Fruit fly (Drosophila melanogaster) whole organism, embryonic: ENCODE measurements around the gene cerv.

Experiments used
- Antp ChIP-seq: fragments of 200-800 bp; sonication (Bioruptor generic); optimal IDR thresholded peaks from 3 replicates; lab custom pipeline; 2016; ENCODE audit warnings: missing biosample characterization, missing genetic modification characterization
- BtbVII ChIP-seq: fragments of 200-800 bp; sonication (Bioruptor generic); optimal IDR thresholded peaks from 3 replicates; lab custom pipeline; 2017; ENCODE audit warnings: missing biosample characterization, mild to moderate bottlenecking, missing genetic modification characterization
- CG10274 ChIP-seq: fragments of 200-800 bp; sonication (Bioruptor generic); optimal IDR thresholded peaks from 3 replicates; lab custom pipeline; 2017; ENCODE audit warnings: missing biosample characterization, mild to moderate bottlenecking, missing genetic modification characterization
- CG11247 ChIP-seq: fragments of 200-800 bp; sonication (Bioruptor generic); IDR thresholded peaks from 2 replicates; pipeline ENCODE4 v1.3.6; 2022; ENCODE audit warnings: missing biosample characterization, missing genetic modification characterization
- CG15269 ChIP-seq: fragments of 200-800 bp; sonication (Bioruptor generic); optimal IDR thresholded peaks from 2 replicates; lab custom pipeline; 2018; ENCODE audit warnings: missing biosample characterization, mild to moderate bottlenecking, missing genetic modification characterization, moderate library complexity
- CG15514 ChIP-seq: fragments of 200-800 bp; sonication (Bioruptor generic); optimal IDR thresholded peaks from 3 replicates; lab custom pipeline; 2017; ENCODE audit warnings: missing biosample characterization, missing genetic modification characterization, mild to moderate bottlenecking, moderate library complexity, missing genetic modification reagents
- CG16779 ChIP-seq: fragments of 200-800 bp; sonication (Bioruptor generic); IDR thresholded peaks from 2 replicates; pipeline ENCODE4 v1.3.6; 2022; ENCODE audit warnings: missing biosample characterization, missing genetic modification characterization
- CG17385 ChIP-seq: fragments of 200-800 bp; sonication (Bioruptor generic); optimal IDR thresholded peaks from 3 replicates; lab custom pipeline; 2018; ENCODE audit warnings: missing biosample characterization, mild to moderate bottlenecking, missing genetic modification characterization
- CG17802 ChIP-seq: fragments of 200-800 bp; sonication (Bioruptor generic); optimal IDR thresholded peaks from 2 replicates; lab custom pipeline; 2018; ENCODE audit warnings: missing biosample characterization, mild to moderate bottlenecking, missing genetic modification characterization, moderate library complexity
- CG1792 ChIP-seq: fragments of 200-800 bp; sonication (Bioruptor generic); optimal IDR thresholded peaks from 2 replicates; lab custom pipeline; 2016; ENCODE audit warnings: missing biosample characterization, missing genetic modification characterization
- CG18599 ChIP-seq: fragments of 200-800 bp; sonication (Bioruptor generic); optimal IDR thresholded peaks from 3 replicates; lab custom pipeline; 2017; ENCODE audit warnings: missing biosample characterization, missing genetic modification characterization, mild to moderate bottlenecking, moderate library complexity, missing genetic modification reagents
- CG2129 ChIP-seq: fragments of 200-800 bp; sonication (Bioruptor generic); IDR thresholded peaks from 2 replicates; pipeline ENCODE4 v1.3.6; 2022; ENCODE audit warnings: missing biosample characterization, missing genetic modification characterization; ENCODE audit not compliant: partially characterized antibody
- CG2712 ChIP-seq: fragments of 200-800 bp; optimal IDR thresholded peaks from 3 replicates; lab custom pipeline; 2019; ENCODE audit warnings: missing biosample characterization, mild to moderate bottlenecking, missing genetic modification characterization, moderate library complexity
- CG31224 ChIP-seq: fragments of 200-800 bp; sonication (Bioruptor generic); IDR thresholded peaks from 2 replicates; pipeline ENCODE4 v1.3.6; 2022; ENCODE audit warnings: missing biosample characterization, missing genetic modification characterization
- CG3163 ChIP-seq: fragments of 200-800 bp; sonication (Bioruptor generic); optimal IDR thresholded peaks from 3 replicates; lab custom pipeline; 2016; ENCODE audit warnings: missing biosample characterization, missing genetic modification characterization
- CG3847 ChIP-seq: fragments of 200-800 bp; sonication (Bioruptor generic); IDR thresholded peaks from 2 replicates; pipeline ENCODE4 v1.3.6; 2022; ENCODE audit warnings: missing biosample characterization, missing genetic modification characterization
- CG5953 ChIP-seq: fragments of 200-800 bp; sonication (Bioruptor generic); IDR thresholded peaks from 2 replicates; pipeline ENCODE4 v1.3.6; 2022; ENCODE audit warnings: missing biosample characterization, missing genetic modification characterization
- CG7357 ChIP-seq: fragments of 200-800 bp; sonication (Bioruptor generic); IDR thresholded peaks from 3 replicates; pipeline ENCODE4 v1.3.6; 2022; ENCODE audit warnings: missing biosample characterization, missing genetic modification characterization
- CG8388 ChIP-seq: fragments of 200-800 bp; sonication (Bioruptor generic); optimal IDR thresholded peaks from 2 replicates; lab custom pipeline; 2019; ENCODE audit warnings: missing biosample characterization, mild to moderate bottlenecking, missing genetic modification characterization, moderate library complexity
- CG9215 ChIP-seq: fragments of 200-800 bp; sonication (Bioruptor generic); IDR thresholded peaks from 2 replicates; pipeline ENCODE4 v1.3.6; 2022; ENCODE audit warnings: missing biosample characterization, missing genetic modification characterization
- CG9932 ChIP-seq: fragments of 200-800 bp; sonication (Bioruptor generic); IDR thresholded peaks from 2 replicates; pipeline ENCODE4 v1.3.6; 2022; ENCODE audit warnings: missing biosample characterization, missing genetic modification characterization
- Deaf1 ChIP-seq: fragments of 200-800 bp; optimal IDR thresholded peaks from 3 replicates; lab custom pipeline; 2019; ENCODE audit warnings: missing biosample characterization, mild to moderate bottlenecking, missing genetic modification characterization, moderate library complexity
- Dip2 ChIP-seq: fragments of 200-800 bp; sonication (Bioruptor generic); IDR thresholded peaks from 2 replicates; pipeline ENCODE4 v1.3.6; 2022; ENCODE audit warnings: missing biosample characterization, missing genetic modification characterization
- Ets65A ChIP-seq: fragments of 200-800 bp; sonication (Bioruptor generic); peaks from one replicate; lab custom pipeline; 2016; ENCODE audit warnings: missing biosample characterization, missing genetic modification characterization
- Fer3 ChIP-seq: fragments of 200-800 bp; sonication (Bioruptor generic); optimal IDR thresholded peaks from 2 replicates; lab custom pipeline; 2018; ENCODE audit warnings: missing biosample characterization, mild to moderate bottlenecking, missing genetic modification characterization, moderate library complexity
- Gsc ChIP-seq: fragments of 200-800 bp; sonication (Bioruptor generic); IDR thresholded peaks from 2 replicates; pipeline ENCODE4 v1.3.6; 2022; ENCODE audit warnings: missing biosample characterization, missing genetic modification characterization
- HmgZ ChIP-seq: fragments of 200-800 bp; sonication (Bioruptor generic); optimal IDR thresholded peaks from 2 replicates; lab custom pipeline; 2018; ENCODE audit warnings: missing biosample characterization, mild to moderate bottlenecking, missing genetic modification characterization
- MTF-1 ChIP-seq: fragments of 200-800 bp; sonication (Bioruptor generic); optimal IDR thresholded peaks from 2 replicates; lab custom pipeline; 2018; ENCODE audit warnings: missing biosample characterization, mild to moderate bottlenecking, missing genetic modification characterization, borderline replicate concordance
- NC2β ChIP-seq: fragments of 200-800 bp; sonication (Bioruptor generic); optimal IDR thresholded peaks from 2 replicates; lab custom pipeline; 2016; ENCODE audit warnings: missing biosample characterization, missing genetic modification characterization
- NFAT ChIP-seq: fragments of 200-800 bp; sonication (Bioruptor generic); IDR thresholded peaks from 2 replicates; pipeline ENCODE4 v1.3.6; 2022; ENCODE audit warnings: missing biosample characterization, missing genetic modification characterization
- Ptx1 ChIP-seq: fragments of 200-800 bp; sonication (Bioruptor generic); IDR thresholded peaks from 2 replicates; pipeline ENCODE4 v1.3.6; 2022; ENCODE audit warnings: missing biosample characterization, missing genetic modification characterization
- Ravus ChIP-seq: fragments of 200-800 bp; sonication (Bioruptor generic); IDR thresholded peaks from 2 replicates; pipeline ENCODE4 v1.3.6; 2022; ENCODE audit warnings: missing biosample characterization, missing genetic modification characterization
- Scr ChIP-seq: fragments of 200-800 bp; sonication (Bioruptor generic); IDR thresholded peaks from 2 replicates; pipeline ENCODE4 v1.3.6; 2022; ENCODE audit warnings: missing biosample characterization, missing genetic modification characterization; ENCODE audit not compliant: partially characterized antibody
- Sin3A ChIP-seq: fragments of >200 bp; optimal IDR thresholded peaks from 2 replicates; lab custom pipeline; 2018
- Six4 ChIP-seq: fragments of 200-800 bp; sonication (Bioruptor generic); optimal IDR thresholded peaks from 2 replicates; lab custom pipeline; 2016; ENCODE audit warnings: missing biosample characterization, missing genetic modification characterization
- Stat92E ChIP-seq, 3 experiments: fragments of >200 bp in 2 of 3; fragments of 200-800 bp in 1 of 3; sonication (Bioruptor generic) in 1 of 3; optimal IDR thresholded peaks; 2 replicates each; lab custom pipeline; 2017 to 2019; ENCODE audit warnings: missing biosample characterization in 3 of 3, missing genetic modification characterization in 3 of 3, mild to moderate bottlenecking in 1 of 3, moderate library complexity in 1 of 3
- chif ChIP-seq, 2 experiments: fragments of 200-800 bp; sonication (Bioruptor generic); optimal IDR thresholded peaks; 3 replicates each; lab custom pipeline; 2016; ENCODE audit warnings: missing biosample characterization in 2 of 2, missing genetic modification characterization in 2 of 2
- disco-r ChIP-seq: fragments of 200-800 bp; sonication (Bioruptor generic); optimal IDR thresholded peaks from 2 replicates; lab custom pipeline; 2016; ENCODE audit warnings: missing biosample characterization, missing genetic modification characterization
- dmrt99B ChIP-seq: fragments of 200-800 bp; sonication (Bioruptor generic); optimal IDR thresholded peaks from 2 replicates; lab custom pipeline; 2018; ENCODE audit warnings: missing biosample characterization, mild to moderate bottlenecking, missing genetic modification characterization, moderate library complexity
- hth ChIP-seq: fragments of >200 bp; optimal IDR thresholded peaks from 2 replicates; lab custom pipeline; 2017; ENCODE audit warnings: inconsistent platforms
- nerfin-2 ChIP-seq: fragments of 200-800 bp; sonication (Bioruptor generic); IDR thresholded peaks from 2 replicates; pipeline ENCODE4 v1.3.6; 2022; ENCODE audit warnings: missing biosample characterization, missing genetic modification characterization; ENCODE audit not compliant: partially characterized antibody
- pho ChIP-seq: fragments of 200-800 bp; sonication (Bioruptor generic); optimal IDR thresholded peaks from 2 replicates; lab custom pipeline; 2016; ENCODE audit warnings: missing biosample characterization, missing genetic modification characterization
- pum ChIP-seq: fragments of 200-800 bp; sonication (Bioruptor generic); optimal IDR thresholded peaks from 2 replicates; lab custom pipeline; 2016; ENCODE audit warnings: missing biosample characterization, missing genetic modification characterization
- salm ChIP-seq: fragments of 200-800 bp; sonication (Bioruptor generic); optimal IDR thresholded peaks from 2 replicates; lab custom pipeline; 2018; ENCODE audit warnings: missing biosample characterization, mild to moderate bottlenecking, missing genetic modification characterization
- shn ChIP-seq: fragments of 200-800 bp; sonication (Bioruptor generic); optimal IDR thresholded peaks from 3 replicates; lab custom pipeline; 2016; ENCODE audit warnings: missing biosample characterization, missing genetic modification characterization
- sna ChIP-seq: fragments of 200-800 bp; sonication (Bioruptor generic); IDR thresholded peaks from 2 replicates; pipeline ENCODE4 v1.3.6; 2022; ENCODE audit warnings: missing biosample characterization, missing genetic modification characterization; ENCODE audit not compliant: partially characterized antibody
- sr ChIP-seq: fragments of 200-800 bp; sonication (Bioruptor generic); IDR thresholded peaks from 3 replicates; pipeline ENCODE4 v1.3.6; 2022; ENCODE audit warnings: missing biosample characterization, missing genetic modification characterization
- ssp ChIP-seq: fragments of 200-800 bp; sonication (Bioruptor generic); IDR thresholded peaks from 2 replicates; pipeline ENCODE4 v1.3.6; 2022; ENCODE audit warnings: missing biosample characterization, missing genetic modification characterization
- tgo ChIP-seq: fragments of 200-800 bp; sonication (Bioruptor generic); IDR thresholded peaks from 3 replicates; pipeline ENCODE4 v1.3.6; 2022; ENCODE audit warnings: missing biosample characterization, missing genetic modification characterization
- tll ChIP-seq, 2 experiments: fragments of 200-800 bp in 1 of 2; fragments of >200 bp in 1 of 2; sonication (Bioruptor generic) in 1 of 2; optimal IDR thresholded peaks; 2 replicates each; lab custom pipeline; 2017 to 2019; ENCODE audit warnings: missing biosample characterization in 2 of 2, missing genetic modification characterization in 2 of 2, mild to moderate bottlenecking in 1 of 2, moderate library complexity in 1 of 2
- zfh1 ChIP-seq: fragments of 200-800 bp; sonication (Bioruptor generic); IDR thresholded peaks from 3 replicates; pipeline ENCODE4 v1.3.6; 2022; ENCODE audit warnings: missing biosample characterization, missing genetic modification characterization

Gene cerv

dm6 chrX:15549055-15549454, 28.9 kb downstream of the cerv start (continued):
- TF ChIP-seq sna (no peak), CG15269 (tag; lab: Kevin White, UChicago) (peak; percentile 86), shn (peak; percentile 65), CG3163 (peak; percentile 38), CG16779 (GFP tag; lab: Robert Waterston, UW) (0 out of 2 replicates have a peak, but pooled peaks have one; percentile 52), CG3847 (GFP tag; lab: Robert Waterston, UW) (peak; percentile 69), dmrt99B (tag; lab: Kevin White, UChicago) (peak; percentile 88), disco-r (peak; percentile 28), NFAT (GFP tag; lab: Robert Waterston, UW) (peak; percentile 29; the same call in 1 of the 2 replicates), nerfin-2 (GFP tag; lab: Robert Waterston, UW) (no peak), Ravus (GFP tag; lab: Robert Waterston, UW) (peak; percentile 55), hth (lab: Kevin White, UChicago) (no peak), NC2β (GFP tag; lab: Kevin White, UChicago) (peak; percentile 56), tgo (GFP tag; lab: Robert Waterston, UW) (peak; percentile 77; the same call in 2 of the 3 replicates), ssp (peak; percentile 54), pum (peak; percentile 63), tll (GFP tag; optimal IDR thresholded peaks at IDR 0.05; lab: Kevin White, UChicago) (no peak), CG17385 (peak; percentile 72), CG15514 (GFP tag; lab: Kevin White, UChicago) (peak; percentile 57), Six4 (GFP tag; lab: Kevin White, UChicago) (peak; percentile 50), sr (no peak), chif (GFP tag; optimal IDR thresholded peaks at IDR 0.05; lab: Kevin White, UChicago) (peak; percentile 62 to 78), BtbVII (GFP tag; lab: Kevin White, UChicago) (peak; percentile 73), Gsc (GFP tag; lab: Robert Waterston, UW) (no peak), pho (GFP tag; lab: Kevin White, UChicago) (peak; percentile 70), MTF-1 (GFP tag; lab: Kevin White, UChicago) (no peak), Deaf1 (tag; lab: Kevin White, UChicago) (peak; percentile 66), CG1792 (peak; percentile 50), CG9215 (GFP tag; lab: Robert Waterston, UW) (peak; percentile 94), CG10274 (GFP tag; lab: Kevin White, UChicago) (peak; percentile 53), Dip2 (no peak), Ets65A (GFP tag; lab: Kevin White, UChicago) (peak; percentile 96), CG18599 (GFP tag; lab: Kevin White, UChicago) (peak; percentile 77), CG7357 (GFP tag; lab: Robert Waterston, UW) (peak; percentile 74; the same call in 2 of the 3 replicates), salm (peak; percentile 57), CG5953 (peak; percentile 56; the same call in 1 of the 2 replicates), CG2712 (tag; lab: Kevin White, UChicago) (peak; percentile 82), CG17802 (no peak), Sin3A (no peak), CG31224 (GFP tag; lab: Robert Waterston, UW) (peak; percentile 74), HmgZ (tag; lab: Kevin White, UChicago) (peak; percentile 47), Stat92E (GFP tag; optimal IDR thresholded peaks at IDR 0.05; lab: Kevin White, UChicago) (no peak), CG8388 (GFP tag; lab: Kevin White, UChicago) (peak; percentile 73), CG9932 (peak; percentile 81), Fer3 (tag; lab: Kevin White, UChicago) (peak; percentile 79), Antp (GFP tag; lab: Kevin White, UChicago) (peak; percentile 66), zfh1 (GFP tag; lab: Robert Waterston, UW) (0 out of 3 replicates have a peak, but pooled peaks have one; percentile 52), Scr (GFP tag; lab: Robert Waterston, UW) (no peak), CG11247 (GFP tag; lab: Robert Waterston, UW) (peak; percentile 66; the same call in 1 of the 2 replicates), Ptx1 (GFP tag; lab: Robert Waterston, UW) (peak; percentile 85), CG2129 (no peak)
